Worm (Caenorhabditis elegans) whole organism, L4 larva: Measurements from ENCODE around the gene Y37E11B.6.

ENCODE experiments used
- D1046.2 ChIP-seq: fragments of 200-800 bp; sonication (Bioruptor generic); IDR thresholded peaks from 2 replicates; pipeline ENCODE4 v1.3.6; 2022; ENCODE audit warnings: missing genetic modification characterization, missing compliant biosample characterization
- T26A8.4 ChIP-seq: fragments of 200-800 bp; sonication (Bioruptor generic); IDR thresholded peaks from 2 replicates; pipeline ENCODE4 v1.3.6; 2022; ENCODE audit warnings: missing genetic modification characterization, missing compliant biosample characterization
- Y48G9A.11 ChIP-seq: fragments of 200-800 bp; sonication (Bioruptor generic); IDR thresholded peaks from 2 replicates; pipeline ENCODE4 v1.3.6; 2022; ENCODE audit warnings: missing genetic modification reagents, missing genetic modification characterization, missing compliant biosample characterization
- Y5F2A.4 ChIP-seq: fragments of 200-800 bp; sonication (Bioruptor generic); optimal IDR thresholded peaks from 2 replicates; lab custom pipeline; 2018; ENCODE audit warnings: mild to moderate bottlenecking, missing genetic modification characterization, missing compliant biosample characterization
- Y75B8A.6 ChIP-seq: fragments of 200-800 bp; sonication (Bioruptor generic); IDR thresholded peaks from 2 replicates; pipeline ENCODE4 v1.3.6; 2022; ENCODE audit warnings: missing genetic modification reagents, missing genetic modification characterization, missing compliant biosample characterization
- ZK546.5 ChIP-seq, 2 experiments: sonication (generic microtip); optimal IDR thresholded peaks; 2 replicates each; lab custom pipeline; 2017; ENCODE audit warnings: missing biosample characterization in 2 of 2, missing genetic modification characterization in 2 of 2
- aly-2 ChIP-seq: sonication (generic microtip); optimal IDR thresholded peaks from 2 replicates; lab custom pipeline; 2018; ENCODE audit warnings: missing biosample characterization, missing genetic modification characterization
- arid-1 ChIP-seq: fragments of 200-800 bp; sonication (Bioruptor generic); conservative IDR thresholded peaks from 2 replicates; pipeline ENCODE4 v1.3.6; 2022; ENCODE audit warnings: missing genetic modification reagents, missing genetic modification characterization, missing compliant biosample characterization
- ceh-82 ChIP-seq: sonication (generic microtip); optimal IDR thresholded peaks from 2 replicates; lab custom pipeline; 2017; ENCODE audit warnings: missing biosample characterization, missing genetic modification characterization
- ces-1 ChIP-seq: fragments of 150-350 bp; sonication (generic microtip); optimal IDR thresholded peaks from 4 replicates; lab custom pipeline; 2014; ENCODE audit warnings: missing biosample characterization, missing genetic modification reagents, missing genetic modification characterization
- daf-19 ChIP-seq: fragments of 200-800 bp; sonication (Bioruptor generic); conservative IDR thresholded peaks from 2 replicates; pipeline ENCODE4 v1.3.6; 2022; ENCODE audit warnings: missing genetic modification characterization, missing compliant biosample characterization
- dmd-9 ChIP-seq: fragments of 200-800 bp; sonication (Bioruptor generic); IDR thresholded peaks from 2 replicates; pipeline ENCODE4 v1.3.6; 2022; ENCODE audit warnings: missing genetic modification reagents, missing genetic modification characterization, missing compliant biosample characterization
- duxl-1 ChIP-seq: sonication (generic microtip); optimal IDR thresholded peaks from 2 replicates; lab custom pipeline; 2016; ENCODE audit warnings: mild to moderate bottlenecking, missing genetic modification characterization, moderate library complexity, missing compliant biosample characterization; ENCODE audit not compliant: poor library complexity
- dve-1 ChIP-seq: sonication (generic microtip); optimal IDR thresholded peaks from 2 replicates; lab custom pipeline; 2017; ENCODE audit warnings: antibody characterized with exemption, mild to moderate bottlenecking, missing genetic modification characterization, missing compliant biosample characterization; ENCODE audit not compliant: insufficient read depth
- egl-43 ChIP-seq: fragments of 200-800 bp; sonication (Bioruptor generic); IDR thresholded peaks from 2 replicates; pipeline ENCODE4 v1.3.6; 2022; ENCODE audit warnings: missing genetic modification reagents, missing genetic modification characterization, missing compliant biosample characterization
- fkh-10 ChIP-seq: fragments of 150-350 bp; optimal IDR thresholded peaks from 2 replicates; lab custom pipeline; 2014; ENCODE audit warnings: missing biosample characterization, missing genetic modification reagents, missing genetic modification characterization
- fos-1 ChIP-seq: fragments of 150-350 bp; optimal IDR thresholded peaks from 2 replicates; lab custom pipeline; 2014; ENCODE audit warnings: missing biosample characterization, missing genetic modification characterization
- hlh-11 ChIP-seq: fragments of 200-800 bp; sonication (Bioruptor generic); optimal IDR thresholded peaks from 2 replicates; lab custom pipeline; 2018; ENCODE audit warnings: mild to moderate bottlenecking, missing genetic modification characterization, missing compliant biosample characterization
- hlh-30 ChIP-seq: sonication (generic microtip); optimal IDR thresholded peaks from 2 replicates; lab custom pipeline; 2017; ENCODE audit warnings: antibody characterized with exemption, mild to moderate bottlenecking, missing genetic modification characterization, missing compliant biosample characterization; ENCODE audit not compliant: insufficient read depth
- hmg-1.1 ChIP-seq: fragments of 200-800 bp; sonication (Bioruptor generic); IDR thresholded peaks from 2 replicates; pipeline ENCODE4 v1.3.6; 2022; ENCODE audit warnings: missing genetic modification reagents, missing genetic modification characterization, missing compliant biosample characterization
- lin-1 ChIP-seq: fragments of 200-800 bp; sonication (Bioruptor generic); IDR thresholded peaks from 2 replicates; pipeline ENCODE4 v1.3.6; 2022; ENCODE audit warnings: missing genetic modification reagents, missing genetic modification characterization, missing compliant biosample characterization
- lin-13 ChIP-seq: fragments of 150-350 bp; optimal IDR thresholded peaks from 2 replicates; lab custom pipeline; 2014; ENCODE audit warnings: missing biosample characterization, missing genetic modification reagents, missing genetic modification characterization
- lin-38 ChIP-seq: fragments of 200-800 bp; sonication (Bioruptor generic); IDR thresholded peaks from 2 replicates; pipeline ENCODE4 v1.3.6; 2022; ENCODE audit warnings: missing genetic modification reagents, missing genetic modification characterization, missing compliant biosample characterization
- lsy-2 ChIP-seq, 2 experiments: fragments of 150-350 bp in 1 of 2; sonication (generic microtip) in 1 of 2; optimal IDR thresholded peaks; 2 replicates each; lab custom pipeline; 2014 to 2017; ENCODE audit warnings: missing biosample characterization in 2 of 2, missing genetic modification characterization in 2 of 2
- mxl-3 ChIP-seq: fragments of 200-800 bp; sonication (Bioruptor generic); optimal IDR thresholded peaks from 2 replicates; lab custom pipeline; 2018; ENCODE audit warnings: mild to moderate bottlenecking, missing genetic modification characterization, missing compliant biosample characterization
- nhr-11 ChIP-seq: fragments of 150-350 bp; optimal IDR thresholded peaks from 2 replicates; lab custom pipeline; 2014; ENCODE audit warnings: missing biosample characterization, missing genetic modification characterization
- nhr-28 ChIP-seq: fragments of 150-350 bp; optimal IDR thresholded peaks from 2 replicates; lab custom pipeline; 2014; ENCODE audit warnings: missing biosample characterization, missing genetic modification characterization
- nhr-42 ChIP-seq: fragments of 200-800 bp; sonication (Bioruptor generic); IDR thresholded peaks from 2 replicates; pipeline ENCODE4 v1.3.6; 2022; ENCODE audit warnings: missing genetic modification characterization, missing compliant biosample characterization
- nhr-48 ChIP-seq: sonication (generic microtip); optimal IDR thresholded peaks from 2 replicates; lab custom pipeline; 2016; ENCODE audit warnings: mild to moderate bottlenecking, missing genetic modification characterization, missing compliant biosample characterization
- nhr-6 ChIP-seq: fragments of 150-350 bp; optimal IDR thresholded peaks from 2 replicates; lab custom pipeline; 2014; ENCODE audit warnings: missing biosample characterization, missing genetic modification characterization
- nhr-76 ChIP-seq: fragments of 150-350 bp; optimal IDR thresholded peaks from 2 replicates; lab custom pipeline; 2014; ENCODE audit warnings: missing biosample characterization, missing genetic modification characterization
- nhr-77 ChIP-seq: fragments of 150-350 bp; optimal IDR thresholded peaks from 2 replicates; lab custom pipeline; 2014; ENCODE audit warnings: missing biosample characterization, missing genetic modification characterization
- pha-4 ChIP-seq, 2 experiments: fragments of 150-350 bp in 1 of 2; fragments of 200-800 bp in 1 of 2; sonication (Bioruptor generic) in 1 of 2; IDR thresholded peaks in 1 of 2; optimal IDR thresholded peaks in 1 of 2; 2 replicates each; pipeline versions ENCODE4 v1.3.6 to Lab custom; 2014 to 2022; ENCODE audit warnings: missing genetic modification characterization in 2 of 2, missing genetic modification reagents in 2 of 2, missing biosample characterization in 1 of 2, missing compliant biosample characterization in 1 of 2
- rbr-2 ChIP-seq: sonication (generic microtip); optimal IDR thresholded peaks from 2 replicates; lab custom pipeline; 2016; ENCODE audit warnings: missing genotype, missing genetic modification characterization, missing compliant biosample characterization
- saeg-2 ChIP-seq: fragments of 200-800 bp; sonication (Bioruptor generic); IDR thresholded peaks from 2 replicates; pipeline ENCODE4 v1.3.6; 2022; ENCODE audit warnings: missing genetic modification reagents, missing genetic modification characterization, missing compliant biosample characterization
- sdz-12 ChIP-seq: fragments of 200-800 bp; sonication (Bioruptor generic); optimal IDR thresholded peaks from 2 replicates; lab custom pipeline; 2018; ENCODE audit warnings: mild to moderate bottlenecking, missing genetic modification characterization, missing compliant biosample characterization
- set-16 ChIP-seq: fragments of 200-800 bp; sonication (Bioruptor generic); IDR thresholded peaks from 2 replicates; pipeline ENCODE4 v1.3.6; 2022; ENCODE audit warnings: missing genetic modification reagents, missing genetic modification characterization, missing compliant biosample characterization
- skn-1 ChIP-seq: fragments of 150-350 bp; optimal IDR thresholded peaks from 2 replicates; lab custom pipeline; 2014; ENCODE audit warnings: missing biosample characterization, missing genetic modification characterization
- snpc-1.2 ChIP-seq: fragments of 200-800 bp; sonication (Bioruptor generic); IDR thresholded peaks from 2 replicates; pipeline ENCODE4 v1.3.6; 2022; ENCODE audit warnings: missing genetic modification reagents, missing genetic modification characterization, missing compliant biosample characterization
- snpc-4 ChIP-seq: fragments of 150-350 bp; optimal IDR thresholded peaks from 2 replicates; lab custom pipeline; 2014; ENCODE audit warnings: missing biosample characterization, missing genetic modification characterization
- tra-1 ChIP-seq: fragments of 200-800 bp; sonication (Bioruptor generic); IDR thresholded peaks from 2 replicates; pipeline ENCODE4 v1.3.6; 2022; ENCODE audit warnings: missing genetic modification reagents, missing genetic modification characterization, missing compliant biosample characterization
- unc-39 ChIP-seq: sonication (generic microtip); optimal IDR thresholded peaks from 2 replicates; lab custom pipeline; 2017; ENCODE audit warnings: missing biosample characterization, missing genetic modification characterization
- vab-7 ChIP-seq: fragments of 200-800 bp; sonication (Bioruptor generic); IDR thresholded peaks from 2 replicates; pipeline ENCODE4 v1.3.6; 2022; ENCODE audit warnings: missing genetic modification reagents, missing genetic modification characterization, missing compliant biosample characterization
- zip-11 ChIP-seq: fragments of 200-800 bp; sonication (Bioruptor generic); IDR thresholded peaks from 2 replicates; pipeline ENCODE4 v1.3.6; 2022; ENCODE audit warnings: missing genetic modification characterization, missing compliant biosample characterization
- ztf-11 ChIP-seq: fragments of 150-350 bp; optimal IDR thresholded peaks from 2 replicates; lab custom pipeline; 2014; ENCODE audit warnings: missing biosample characterization, missing genetic modification characterization

The Y37E11B.6 gene

ce11 chrIV:3646338-3647154, 47.4 kb upstream of the Y37E11B.6 start (continued):
- TF ChIP-seq mxl-3 (GFP tag; lab: Kevin White, UChicago) (peak; percentile 1), saeg-2 (GFP tag; lab: Robert Waterston, UW) (no peak), fkh-10 (no peak), dve-1 (tag; lab: Kevin White, UChicago) (no peak), zip-11 (no peak), lsy-2 (tag; optimal IDR thresholded peaks at IDR 0.05; lab: Kevin White, UChicago) (no peak), sdz-12 (GFP tag; lab: Kevin White, UChicago) (no peak), hlh-11 (tag; lab: Kevin White, UChicago) (no peak), Y75B8A.6 (GFP tag; lab: Robert Waterston, UW) (no peak), D1046.2 (GFP tag; lab: Robert Waterston, UW) (0 out of 2 replicates have a peak, but pooled peaks have one; percentile 33), tra-1 (GFP tag; lab: Robert Waterston, UW) (no peak), snpc-4 (no peak), set-16 (GFP tag; lab: Robert Waterston, UW) (peak; percentile 63), lin-38 (0 out of 2 replicates have a peak, but pooled peaks have one; percentile 6), T26A8.4 (GFP tag; lab: Robert Waterston, UW) (no peak)

- TF ChIP-seq set-16 (GFP tag; lab: Robert Waterston, UW) (peak; percentile 89), snpc-1.2 (GFP tag; lab: Robert Waterston, UW) (0 out of 2 replicates have a peak, but pooled peaks have one; percentile 44), vab-7 (GFP tag; lab: Robert Waterston, UW) (no peak), lin-38 (no peak), hlh-30 (tag; lab: Kevin White, UChicago) (no peak), hmg-1.1 (GFP tag; lab: Robert Waterston, UW) (peak; percentile 37; the same call in 1 of the 2 replicates)
Observed at ce11 chrIV:3645487-3645886, 46.4 kb upstream of the Y37E11B.6 start.

ce11 chrIV:3644863-3645378, 45.8 kb upstream of the Y37E11B.6 start:
- no peak for TF ChIP-seq ces-1
- no peak for TF ChIP-seq nhr-76 (tag; lab: Kevin White, UChicago)
- TF ChIP-seq nhr-77 (tag; lab: Kevin White, UChicago): no peak
- TF ChIP-seq lin-1 (GFP tag; lab: Robert Waterston, UW): no peak
- no peak for TF ChIP-seq unc-39 (tag; lab: Kevin White, UChicago)
- no peak for TF ChIP-seq Y48G9A.11 (GFP tag; lab: Robert Waterston, UW)
- TF ChIP-seq ztf-11: no peak
- TF ChIP-seq saeg-2 (GFP tag; lab: Robert Waterston, UW): no peak
- TF ChIP-seq hlh-11 (tag; lab: Kevin White, UChicago): peak; percentile 9
- TF ChIP-seq daf-19: no peak
- no peak for TF ChIP-seq ceh-82 (tag; lab: Kevin White, UChicago)
- no peak for TF ChIP-seq ZK546.5 (tag; optimal IDR thresholded peaks at IDR 0.05; lab: Kevin White, UChicago)
- TF ChIP-seq arid-1 (GFP tag; lab: Robert Waterston, UW): no peak; the same call in 1 of the 2 replicates
- no peak for TF ChIP-seq nhr-42 (GFP tag; lab: Robert Waterston, UW)
- TF ChIP-seq lin-38: no peak
- no peak for TF ChIP-seq Y5F2A.4 (GFP tag; lab: Kevin White, UChicago)
- no peak for TF ChIP-seq hmg-1.1 (GFP tag; lab: Robert Waterston, UW)
- TF ChIP-seq rbr-2: no peak
- no peak for TF ChIP-seq set-16 (GFP tag; lab: Robert Waterston, UW)
- no peak for TF ChIP-seq fos-1 (tag; lab: Kevin White, UChicago)
- no peak for TF ChIP-seq nhr-6 (tag; lab: Kevin White, UChicago)
- TF ChIP-seq lin-13 (GFP tag; lab: Kevin White, UChicago): no peak
- TF ChIP-seq skn-1 (tag; lab: Kevin White, UChicago): no peak
- no peak for TF ChIP-seq aly-2 (tag; lab: Kevin White, UChicago)
- TF ChIP-seq nhr-48 (tag; lab: Kevin White, UChicago): no peak
- no peak for TF ChIP-seq duxl-1 (tag; lab: Kevin White, UChicago)
- no peak for TF ChIP-seq dmd-9 (GFP tag; lab: Robert Waterston, UW)
- no peak for TF ChIP-seq pha-4 (GFP tag; IDR thresholded peaks at IDR 0.05; lab: Robert Waterston, UW)
- no peak for TF ChIP-seq pha-4 (tag; optimal IDR thresholded peaks at IDR 0.05; lab: Kevin White, UChicago)
- no peak for TF ChIP-seq nhr-11 (tag; lab: Kevin White, UChicago)
- TF ChIP-seq snpc-4: no peak
- no peak for TF ChIP-seq nhr-28 (tag; lab: Kevin White, UChicago)
- no peak for TF ChIP-seq egl-43 (GFP tag; lab: Robert Waterston, UW)
